Fruit fly (Drosophila melanogaster) whole organism, embryonic: ENCODE measurements around the gene CG8281.

Experiments
- C15 ChIP-seq: fragments of 200-800 bp; sonication (Bioruptor generic); IDR thresholded peaks from 3 replicates; pipeline ENCODE4 v1.3.6; 2022; ENCODE audit warnings: missing biosample characterization, missing genetic modification characterization
- CG11504 ChIP-seq: fragments of 200-800 bp; sonication (Bioruptor generic); optimal IDR thresholded peaks from 3 replicates; lab custom pipeline; 2019; ENCODE audit warnings: missing biosample characterization, mild to moderate bottlenecking, missing genetic modification characterization, moderate library complexity
- CG11560 ChIP-seq: fragments of 200-800 bp; sonication (Bioruptor generic); IDR thresholded peaks from 3 replicates; pipeline ENCODE4 v1.3.6; 2022; ENCODE audit warnings: missing biosample characterization, missing genetic modification characterization
- CG12659 ChIP-seq: fragments of 200-800 bp; sonication (Bioruptor generic); optimal IDR thresholded peaks from 3 replicates; lab custom pipeline; 2017; ENCODE audit warnings: mild to moderate bottlenecking, missing biosample characterization, missing genetic modification reagents, missing genetic modification characterization
- CG13424 ChIP-seq: fragments of 200-800 bp; sonication (Bioruptor generic); optimal IDR thresholded peaks from 2 replicates; lab custom pipeline; 2019; ENCODE audit warnings: missing biosample characterization, mild to moderate bottlenecking, missing genetic modification characterization, moderate library complexity
- CG14050 ChIP-seq: fragments of 200-800 bp; sonication (Bioruptor generic); IDR thresholded peaks from 3 replicates; pipeline ENCODE4 v1.3.6; 2022; ENCODE audit warnings: missing biosample characterization, missing genetic modification characterization
- CG15011 ChIP-seq: fragments of 200-800 bp; sonication (Bioruptor generic); optimal IDR thresholded peaks from 3 replicates; lab custom pipeline; 2018; ENCODE audit warnings: missing biosample characterization, mild to moderate bottlenecking, missing genetic modification characterization
- CG15479 ChIP-seq: fragments of 200-800 bp; sonication (Bioruptor generic); optimal IDR thresholded peaks from 3 replicates; lab custom pipeline; 2019; ENCODE audit warnings: missing biosample characterization, mild to moderate bottlenecking, missing genetic modification characterization, moderate library complexity
- CG17361 ChIP-seq: fragments of 200-800 bp; sonication (Bioruptor generic); IDR thresholded peaks from 3 replicates; pipeline ENCODE4 v1.3.6; 2022; ENCODE audit warnings: missing biosample characterization, missing genetic modification characterization
- CG17385 ChIP-seq: fragments of 200-800 bp; sonication (Bioruptor generic); optimal IDR thresholded peaks from 3 replicates; lab custom pipeline; 2018; ENCODE audit warnings: missing biosample characterization, mild to moderate bottlenecking, missing genetic modification characterization
- CG17802 ChIP-seq: fragments of 200-800 bp; sonication (Bioruptor generic); optimal IDR thresholded peaks from 2 replicates; lab custom pipeline; 2018; ENCODE audit warnings: missing biosample characterization, mild to moderate bottlenecking, missing genetic modification characterization, moderate library complexity
- CG17829 ChIP-seq: fragments of 200-800 bp; optimal IDR thresholded peaks from 2 replicates; lab custom pipeline; 2019; ENCODE audit warnings: missing biosample characterization, mild to moderate bottlenecking, missing genetic modification characterization, moderate library complexity
- CG31365 ChIP-seq: fragments of 200-800 bp; sonication (Bioruptor generic); optimal IDR thresholded peaks from 2 replicates; lab custom pipeline; 2018; ENCODE audit warnings: missing biosample characterization, mild to moderate bottlenecking, missing genetic modification characterization
- CG34422 ChIP-seq: fragments of 200-800 bp; sonication (Bioruptor generic); IDR thresholded peaks from 3 replicates; pipeline ENCODE4 v1.3.6; 2022; ENCODE audit warnings: missing biosample characterization, missing genetic modification characterization
- CG3726 ChIP-seq: fragments of 200-800 bp; sonication (Bioruptor generic); IDR thresholded peaks from 3 replicates; pipeline ENCODE4, ENCODE4 v1.3.6; 2022; ENCODE audit warnings: missing biosample characterization, missing genetic modification characterization
- CG3847 ChIP-seq: fragments of 200-800 bp; sonication (Bioruptor generic); IDR thresholded peaks from 2 replicates; pipeline ENCODE4 v1.3.6; 2022; ENCODE audit warnings: missing biosample characterization, missing genetic modification characterization
- CG6765 ChIP-seq: fragments of 200-800 bp; sonication (Bioruptor generic); optimal IDR thresholded peaks from 3 replicates; lab custom pipeline; 2017; ENCODE audit warnings: missing biosample characterization, mild to moderate bottlenecking, missing genetic modification characterization
- CG7556 ChIP-seq: fragments of 200-800 bp; sonication (Bioruptor generic); optimal IDR thresholded peaks from 2 replicates; lab custom pipeline; 2017; ENCODE audit warnings: missing biosample characterization, mild to moderate bottlenecking, missing genetic modification characterization
- CG8388 ChIP-seq: fragments of 200-800 bp; sonication (Bioruptor generic); optimal IDR thresholded peaks from 2 replicates; lab custom pipeline; 2019; ENCODE audit warnings: missing biosample characterization, mild to moderate bottlenecking, missing genetic modification characterization, moderate library complexity
- CG9932 ChIP-seq: fragments of 200-800 bp; sonication (Bioruptor generic); IDR thresholded peaks from 2 replicates; pipeline ENCODE4 v1.3.6; 2022; ENCODE audit warnings: missing biosample characterization, missing genetic modification characterization
- Dek ChIP-seq: fragments of 200-800 bp; sonication (Bioruptor generic); optimal IDR thresholded peaks from 3 replicates; lab custom pipeline; 2019; ENCODE audit warnings: missing biosample characterization, mild to moderate bottlenecking, missing genetic modification characterization, moderate library complexity
- E2f1 ChIP-seq: fragments of 200-800 bp; sonication (Bioruptor generic); IDR thresholded peaks from 2 replicates; pipeline ENCODE4 v1.3.6; 2022; ENCODE audit warnings: missing biosample characterization, missing genetic modification characterization
- Ets97D ChIP-seq: fragments of 200-800 bp; sonication (Bioruptor generic); optimal IDR thresholded peaks from 3 replicates; lab custom pipeline; 2016; ENCODE audit warnings: missing biosample characterization, missing genetic modification characterization
- H2.0 ChIP-seq: fragments of 200-800 bp; sonication (Bioruptor generic); IDR thresholded peaks from 2 replicates; pipeline ENCODE4 v1.3.6; 2022; ENCODE audit warnings: missing biosample characterization, missing genetic modification characterization
- HLHmδ ChIP-seq: fragments of 200-800 bp; sonication (Bioruptor generic); optimal IDR thresholded peaks from 2 replicates; lab custom pipeline; 2018; ENCODE audit warnings: missing biosample characterization, mild to moderate bottlenecking, missing genetic modification characterization, moderate library complexity
- Kr ChIP-seq: fragments of 200-800 bp; sonication (Bioruptor generic); optimal IDR thresholded peaks from 2 replicates; lab custom pipeline; 2017; ENCODE audit warnings: missing biosample characterization, mild to moderate bottlenecking, missing genetic modification characterization
- Lpt ChIP-seq: fragments of >200 bp; optimal IDR thresholded peaks from 2 replicates; lab custom pipeline; 2018; ENCODE audit warnings: missing biosample characterization, missing genetic modification characterization
- Med ChIP-seq: fragments of 200-800 bp; sonication (Bioruptor generic); peaks from one replicate; lab custom pipeline; 2016; ENCODE audit warnings: missing biosample characterization, missing genetic modification characterization, mild to moderate bottlenecking, inconsistent platforms, moderate library complexity
- Nf-YC ChIP-seq: fragments of 200-800 bp; optimal IDR thresholded peaks from 3 replicates; lab custom pipeline; 2019; ENCODE audit warnings: missing biosample characterization, mild to moderate bottlenecking, missing genetic modification characterization, moderate library complexity
- Side ChIP-seq: fragments of 200-800 bp; sonication (Bioruptor generic); optimal IDR thresholded peaks from 2 replicates; lab custom pipeline; 2016; ENCODE audit warnings: missing biosample characterization, missing genetic modification characterization
- ab ChIP-seq: fragments of 200-800 bp; sonication (Bioruptor generic); optimal IDR thresholded peaks from 2 replicates; lab custom pipeline; 2016; ENCODE audit warnings: missing biosample characterization, missing genetic modification characterization
- cad ChIP-seq: fragments of >200 bp; optimal IDR thresholded peaks from 2 replicates; lab custom pipeline; 2017; ENCODE audit warnings: missing biosample characterization, missing genetic modification characterization
- crol ChIP-seq: fragments of 200-800 bp; sonication (Bioruptor generic); IDR thresholded peaks from 2 replicates; pipeline ENCODE4 v1.3.6; 2022; ENCODE audit warnings: missing biosample characterization, missing genetic modification characterization
- dimm ChIP-seq: fragments of 200-800 bp; sonication (Bioruptor generic); IDR thresholded peaks from 2 replicates; pipeline ENCODE4 v1.3.6; 2022; ENCODE audit warnings: missing biosample characterization, missing genetic modification characterization
- ftz-f1 ChIP-seq: fragments of 200-800 bp; sonication (Bioruptor generic); optimal IDR thresholded peaks from 2 replicates; lab custom pipeline; 2016; ENCODE audit warnings: missing biosample characterization, missing genetic modification characterization
- gcm ChIP-seq: fragments of 200-800 bp; sonication (Bioruptor generic); optimal IDR thresholded peaks from 2 replicates; lab custom pipeline; 2019; ENCODE audit warnings: missing biosample characterization, mild to moderate bottlenecking, missing genetic modification characterization, moderate library complexity
- gem ChIP-seq: fragments of 200-800 bp; sonication (Bioruptor generic); optimal IDR thresholded peaks from 2 replicates; lab custom pipeline; 2019; ENCODE audit warnings: missing biosample characterization, mild to moderate bottlenecking, missing genetic modification characterization, moderate library complexity
- grau ChIP-seq: fragments of 200-800 bp; optimal IDR thresholded peaks from 3 replicates; lab custom pipeline; 2019; ENCODE audit warnings: missing biosample characterization, mild to moderate bottlenecking, missing genetic modification characterization, moderate library complexity
- hkb ChIP-seq, 2 experiments: fragments of 200-800 bp in 1 of 2; fragments of >200 bp in 1 of 2; sonication (Bioruptor generic) in 1 of 2; IDR thresholded peaks in 1 of 2; optimal IDR thresholded peaks in 1 of 2; 2 replicates each; pipeline versions ENCODE4 v1.3.6 to Lab custom; 2017 to 2022; ENCODE audit warnings: missing biosample characterization in 1 of 2, missing genetic modification characterization in 1 of 2
- kni ChIP-seq: fragments of 200-800 bp; sonication (Bioruptor generic); optimal IDR thresholded peaks from 3 replicates; lab custom pipeline; 2017; ENCODE audit warnings: mild to moderate bottlenecking, missing biosample characterization, missing genetic modification reagents, missing genetic modification characterization
- lab ChIP-seq: fragments of 200-800 bp; sonication (Bioruptor generic); optimal IDR thresholded peaks from 3 replicates; lab custom pipeline; 2017; ENCODE audit warnings: missing biosample characterization, missing genetic modification characterization, mild to moderate bottlenecking, moderate library complexity, missing genetic modification reagents
- lbe ChIP-seq: fragments of 200-800 bp; sonication (Bioruptor generic); optimal IDR thresholded peaks from 2 replicates; lab custom pipeline; 2016; ENCODE audit warnings: missing biosample characterization, mild to moderate bottlenecking, missing genetic modification characterization
- lilli ChIP-seq: fragments of 200-800 bp; sonication (Bioruptor generic); optimal IDR thresholded peaks from 3 replicates; lab custom pipeline; 2016; ENCODE audit warnings: missing biosample characterization, missing genetic modification characterization
- pb ChIP-seq: fragments of 200-800 bp; sonication (Bioruptor generic); optimal IDR thresholded peaks from 3 replicates; lab custom pipeline; 2016; ENCODE audit warnings: missing biosample characterization, missing genetic modification characterization
- psq ChIP-seq: fragments of 200-800 bp; sonication (Bioruptor generic); optimal IDR thresholded peaks from 2 replicates; lab custom pipeline; 2017; ENCODE audit warnings: missing biosample characterization, missing genetic modification characterization
- rib ChIP-seq: fragments of 200-800 bp; sonication (Bioruptor generic); IDR thresholded peaks from 2 replicates; pipeline ENCODE4 v1.3.6; 2022; ENCODE audit warnings: missing biosample characterization, missing genetic modification characterization
- tin ChIP-seq: fragments of 200-800 bp; sonication (Bioruptor generic); optimal IDR thresholded peaks from 3 replicates; lab custom pipeline; 2016; ENCODE audit warnings: missing biosample characterization, missing genetic modification characterization
- vvl ChIP-seq: fragments of 200-800 bp; sonication (Bioruptor generic); IDR thresholded peaks from 2 replicates; pipeline ENCODE4 v1.3.6; 2022; ENCODE audit warnings: missing biosample characterization, missing genetic modification characterization
- wor ChIP-seq: fragments of 200-800 bp; sonication (Bioruptor generic); IDR thresholded peaks from 2 replicates; pipeline ENCODE4 v1.3.6; 2022; ENCODE audit warnings: missing biosample characterization, missing genetic modification characterization
- zfh2 ChIP-seq: fragments of 200-800 bp; sonication (Bioruptor generic); optimal IDR thresholded peaks from 2 replicates; lab custom pipeline; 2016; ENCODE audit warnings: missing biosample characterization, missing genetic modification characterization

CG8281 gene

dm6 chr3L:7909695-7910463 lies 2.4 kb upstream of the CG8281 start (continued):
- TF ChIP-seq ftz-f1 (GFP tag; lab: Kevin White, UChicago): peak; percentile 46
- TF ChIP-seq CG9932 (GFP tag; lab: Robert Waterston, UW): peak; percentile 46
- no peak for TF ChIP-seq H2.0 (GFP tag; lab: Robert Waterston, UW)
- no peak for TF ChIP-seq crol (GFP tag; lab: Robert Waterston, UW)
- TF ChIP-seq CG8388 (GFP tag; lab: Kevin White, UChicago): no peak
- TF ChIP-seq kni (GFP tag; lab: Kevin White, UChicago): no peak
- TF ChIP-seq Nf-YC (tag; lab: Kevin White, UChicago): peak; percentile 8
- 0 out of 3 replicates have a peak, but pooled peaks have one; percentile 15 for TF ChIP-seq C15 (GFP tag; lab: Robert Waterston, UW)
- TF ChIP-seq CG3847 (GFP tag; lab: Robert Waterston, UW): peak; percentile 28; the same call in 1 of the 2 replicates
- TF ChIP-seq rib: no peak
- no peak for TF ChIP-seq Kr
- peak; percentile 61 for TF ChIP-seq gem (tag; lab: Kevin White, UChicago)
- no peak for TF ChIP-seq Ets97D (GFP tag; lab: Kevin White, UChicago)
- TF ChIP-seq CG14050 (GFP tag; lab: Robert Waterston, UW): no peak
- TF ChIP-seq grau (tag; lab: Kevin White, UChicago): peak; percentile 43
- TF ChIP-seq dimm: no peak
- peak; percentile 53 for TF ChIP-seq CG17385 (GFP tag; lab: Kevin White, UChicago)
- TF ChIP-seq tin (GFP tag; lab: Kevin White, UChicago): no peak
- TF ChIP-seq psq (GFP tag; lab: Kevin White, UChicago): no peak
- TF ChIP-seq CG31365 (tag; lab: Kevin White, UChicago): no peak
- TF ChIP-seq CG17802 (tag; lab: Kevin White, UChicago): no peak
- peak; percentile 38 for TF ChIP-seq CG12659 (GFP tag; lab: Kevin White, UChicago)
- TF ChIP-seq lab (GFP tag; lab: Kevin White, UChicago): peak; percentile 35
- no peak for TF ChIP-seq CG17829 (tag; lab: Kevin White, UChicago)
- no peak for TF ChIP-seq lbe (GFP tag; lab: Kevin White, UChicago)
- no peak for TF ChIP-seq Lpt (GFP tag; lab: Kevin White, UChicago)
- TF ChIP-seq Dek (tag; lab: Kevin White, UChicago): no peak
- 0 out of 2 replicates have a peak, but pooled peaks have one; percentile 16 for TF ChIP-seq vvl (GFP tag; lab: Robert Waterston, UW)
- TF ChIP-seq CG15479 (GFP tag; lab: Kevin White, UChicago): peak; percentile 48
- TF ChIP-seq CG11560 (tag; lab: Robert Waterston, UW): no peak
- no peak for TF ChIP-seq zfh2 (GFP tag; lab: Kevin White, UChicago)
- TF ChIP-seq Side (GFP tag; lab: Kevin White, UChicago): no peak
- TF ChIP-seq hkb (optimal IDR thresholded peaks at IDR 0.05; lab: Kevin White, UChicago): no peak
- TF ChIP-seq hkb (GFP tag; IDR thresholded peaks at IDR 0.05; lab: Robert Waterston, UW): peak; percentile 45
- no peak for TF ChIP-seq wor (GFP tag; lab: Robert Waterston, UW)
- peak; percentile 47 for TF ChIP-seq cad
- TF ChIP-seq lilli: peak; percentile 32
- TF ChIP-seq CG7556: peak; percentile 54
- no peak for TF ChIP-seq HLHmδ
- TF ChIP-seq pb (GFP tag; lab: Kevin White, UChicago): no peak
- peak; percentile 21 for TF ChIP-seq CG6765 (GFP tag; lab: Kevin White, UChicago)
- TF ChIP-seq ab (GFP tag; lab: Kevin White, UChicago): no peak
- peak; percentile 35 for TF ChIP-seq CG11504 (tag; lab: Kevin White, UChicago)
- TF ChIP-seq gcm (GFP tag; lab: Kevin White, UChicago): no peak
- TF ChIP-seq CG3726 (GFP tag; lab: Robert Waterston, UW): no peak
- no peak for TF ChIP-seq E2f1
- peak; percentile 55; the same call in 1 of the 3 replicates for TF ChIP-seq CG17361 (GFP tag; lab: Robert Waterston, UW)
- peak; percentile 24 for TF ChIP-seq CG13424 (tag; lab: Kevin White, UChicago)
- TF ChIP-seq Med (GFP tag; lab: Kevin White, UChicago): peak; percentile 73
- TF ChIP-seq CG34422 (GFP tag; lab: Robert Waterston, UW): 0 out of 3 replicates have a peak, but pooled peaks have one; percentile 15
- TF ChIP-seq CG15011 (GFP tag; lab: Kevin White, UChicago): no peak
